Worm (Caenorhabditis elegans) whole organism, L2 larva: Measurements from ENCODE around the gene cec-3.

ENCODE experiments used
- C34F6.9 ChIP-seq: fragments of 150-350 bp; optimal IDR thresholded peaks from 2 replicates; lab custom pipeline; 2014; ENCODE audit warnings: missing biosample characterization, missing genetic modification characterization
- F13H6.1 ChIP-seq: sonication (generic microtip); optimal IDR thresholded peaks from 2 replicates; lab custom pipeline; 2016; ENCODE audit warnings: missing genetic modification characterization, missing compliant biosample characterization
- R02D3.7 ChIP-seq: fragments of 150-350 bp; optimal IDR thresholded peaks from 2 replicates; lab custom pipeline; 2014; ENCODE audit warnings: missing biosample characterization, missing genetic modification characterization
- Y55F3AM.14 ChIP-seq: fragments of 200-800 bp; sonication (Bioruptor generic); optimal IDR thresholded peaks from 2 replicates; lab custom pipeline; 2018; ENCODE audit warnings: mild to moderate bottlenecking, missing genetic modification characterization, missing compliant biosample characterization
- ZK546.5 ChIP-seq: sonication (generic microtip); optimal IDR thresholded peaks from 2 replicates; lab custom pipeline; 2017; ENCODE audit warnings: missing biosample characterization, missing genetic modification characterization
- alr-1 ChIP-seq: fragments of 150-350 bp; optimal IDR thresholded peaks from 2 replicates; lab custom pipeline; 2014; ENCODE audit warnings: missing biosample characterization, missing genetic modification characterization
- aly-2 ChIP-seq: fragments of 150-350 bp; optimal IDR thresholded peaks from 2 replicates; lab custom pipeline; 2014; ENCODE audit warnings: missing biosample characterization, missing genetic modification characterization
- ama-1 ChIP-seq: fragments of 150-350 bp; optimal IDR thresholded peaks from 2 replicates; lab custom pipeline; 2018; ENCODE audit warnings: inconsistent platforms
- blmp-1 ChIP-seq: sonication (generic microtip); optimal IDR thresholded peaks from 2 replicates; lab custom pipeline; 2017; ENCODE audit warnings: missing genetic modification characterization, mild to moderate bottlenecking, missing compliant biosample characterization, antibody characterized with exemption, moderate library complexity; ENCODE audit not compliant: insufficient read depth
- ceh-16 ChIP-seq: fragments of 150-350 bp; optimal IDR thresholded peaks from 2 replicates; lab custom pipeline; 2014; ENCODE audit warnings: missing biosample characterization, missing genetic modification characterization
- ceh-82 ChIP-seq: fragments of 150-350 bp; optimal IDR thresholded peaks from 2 replicates; lab custom pipeline; 2014; ENCODE audit warnings: missing biosample characterization, missing genetic modification characterization
- crh-2 ChIP-seq: sonication (generic microtip); optimal IDR thresholded peaks from 2 replicates; lab custom pipeline; 2017; ENCODE audit warnings: missing biosample characterization, missing genetic modification characterization
- dmd-4 ChIP-seq: sonication (generic microtip); optimal IDR thresholded peaks from 2 replicates; lab custom pipeline; 2017; ENCODE audit warnings: missing biosample characterization, missing genetic modification characterization
- egl-27 ChIP-seq: sonication (generic microtip); optimal IDR thresholded peaks from 3 replicates; lab custom pipeline; 2017; ENCODE audit warnings: missing biosample characterization, missing genetic modification reagents, missing genetic modification characterization
- elt-1 ChIP-seq: fragments of 150-350 bp; optimal IDR thresholded peaks from 2 replicates; lab custom pipeline; 2014; ENCODE audit warnings: missing biosample characterization, missing genetic modification characterization
- elt-3 ChIP-seq: sonication (generic microtip); optimal IDR thresholded peaks from 2 replicates; lab custom pipeline; 2017; ENCODE audit warnings: missing biosample characterization, missing genetic modification characterization
- fos-1 ChIP-seq: fragments of 150-350 bp; optimal IDR thresholded peaks from 2 replicates; lab custom pipeline; 2014; ENCODE audit warnings: missing biosample characterization, missing genetic modification characterization
- gmeb-1 ChIP-seq: fragments of 150-350 bp; optimal IDR thresholded peaks from 2 replicates; lab custom pipeline; 2014; ENCODE audit warnings: missing biosample characterization, missing genetic modification characterization
- lin-11 ChIP-seq: fragments of 150-350 bp; sonication (generic microtip); optimal IDR thresholded peaks from 2 replicates; lab custom pipeline; 2014; ENCODE audit warnings: missing biosample characterization, missing genetic modification characterization, inconsistent platforms, mixed read lengths
- lin-13 ChIP-seq: fragments of 150-350 bp; optimal IDR thresholded peaks from 2 replicates; lab custom pipeline; 2014; ENCODE audit warnings: missing biosample characterization, missing genetic modification reagents, missing genetic modification characterization
- lin-39 ChIP-seq: fragments of 150-350 bp; optimal IDR thresholded peaks from 2 replicates; lab custom pipeline; 2014; ENCODE audit warnings: missing biosample characterization, missing genetic modification reagents, missing genetic modification characterization
- lsy-2 ChIP-seq, 2 experiments: fragments of 150-350 bp in 1 of 2; sonication (generic microtip) in 1 of 2; optimal IDR thresholded peaks; 2 replicates each; lab custom pipeline; 2014 to 2017; ENCODE audit warnings: missing biosample characterization in 2 of 2, missing genetic modification characterization in 2 of 2
- mab-5 ChIP-seq: fragments of 150-350 bp; optimal IDR thresholded peaks from 2 replicates; lab custom pipeline; 2014; ENCODE audit warnings: missing biosample characterization, missing genetic modification characterization
- mbf-1 ChIP-seq: sonication (generic microtip); optimal IDR thresholded peaks from 2 replicates; lab custom pipeline; 2017; ENCODE audit warnings: missing biosample characterization, missing genetic modification characterization
- mdl-1 ChIP-seq, 2 experiments: fragments of 150-350 bp in 1 of 2; sonication (generic microtip) in 1 of 2; optimal IDR thresholded peaks; 2 replicates each; lab custom pipeline; 2017; ENCODE audit warnings: missing biosample characterization in 2 of 2, missing genetic modification characterization in 2 of 2
- nhr-10 ChIP-seq: sonication (generic microtip); optimal IDR thresholded peaks from 2 replicates; lab custom pipeline; 2017; ENCODE audit warnings: missing biosample characterization, missing genetic modification characterization
- nhr-11 ChIP-seq: fragments of 150-350 bp; optimal IDR thresholded peaks from 2 replicates; lab custom pipeline; 2014; ENCODE audit warnings: missing biosample characterization, missing genetic modification characterization
- nhr-12 ChIP-seq: fragments of 150-350 bp; optimal IDR thresholded peaks from 2 replicates; lab custom pipeline; 2014; ENCODE audit warnings: missing biosample characterization, missing genetic modification characterization
- nhr-129 ChIP-seq: fragments of 150-350 bp; optimal IDR thresholded peaks from 2 replicates; lab custom pipeline; 2014; ENCODE audit warnings: missing biosample characterization, missing genetic modification characterization
- nhr-21 ChIP-seq: fragments of 150-350 bp; optimal IDR thresholded peaks from 2 replicates; lab custom pipeline; 2014; ENCODE audit warnings: missing biosample characterization, missing genetic modification characterization
- nhr-23 ChIP-seq: fragments of 150-350 bp; optimal IDR thresholded peaks from 2 replicates; lab custom pipeline; 2014; ENCODE audit warnings: missing biosample characterization, missing genetic modification reagents, missing genetic modification characterization
- nhr-237 ChIP-seq: fragments of 150-350 bp; optimal IDR thresholded peaks from 2 replicates; lab custom pipeline; 2014; ENCODE audit warnings: missing biosample characterization, missing genetic modification characterization
- nhr-25 ChIP-seq: fragments of 150-350 bp; sonication (generic microtip); optimal IDR thresholded peaks from 3 replicates; lab custom pipeline; 2014; ENCODE audit warnings: missing biosample characterization, missing genetic modification characterization
- nhr-6 ChIP-seq: fragments of 150-350 bp; optimal IDR thresholded peaks from 2 replicates; lab custom pipeline; 2014; ENCODE audit warnings: missing biosample characterization, missing genetic modification characterization
- nhr-77 ChIP-seq: fragments of 150-350 bp; optimal IDR thresholded peaks from 2 replicates; lab custom pipeline; 2014; ENCODE audit warnings: missing biosample characterization, missing genetic modification characterization
- peb-1 ChIP-seq: fragments of 150-350 bp; optimal IDR thresholded peaks from 2 replicates; lab custom pipeline; 2014; ENCODE audit warnings: missing biosample characterization, missing genetic modification characterization
- sem-4 ChIP-seq: fragments of 150-350 bp; optimal IDR thresholded peaks from 2 replicates; lab custom pipeline; 2014; ENCODE audit warnings: missing biosample characterization, missing genetic modification reagents, missing genetic modification characterization
- skn-1 ChIP-seq: sonication (generic microtip); optimal IDR thresholded peaks from 2 replicates; lab custom pipeline; 2017; ENCODE audit warnings: missing biosample characterization, missing genetic modification characterization
- sma-3 ChIP-seq: sonication (generic microtip); optimal IDR thresholded peaks from 2 replicates; lab custom pipeline; 2016; ENCODE audit warnings: missing genetic modification reagents, missing genetic modification characterization, missing compliant biosample characterization
- sma-9 ChIP-seq, 2 experiments: fragments of 150-350 bp in 1 of 2; sonication (generic microtip) in 1 of 2; optimal IDR thresholded peaks; 2 replicates each; lab custom pipeline; 2014 to 2016; ENCODE audit warnings: missing genetic modification characterization in 2 of 2, mild to moderate bottlenecking in 1 of 2, missing biosample characterization in 1 of 2, missing compliant biosample characterization in 1 of 2, missing genetic modification reagents in 1 of 2, moderate library complexity in 1 of 2
- snpc-4 ChIP-seq: fragments of 150-350 bp; optimal IDR thresholded peaks from 2 replicates; lab custom pipeline; 2014; ENCODE audit warnings: missing biosample characterization, missing genetic modification characterization
- unc-39 ChIP-seq: fragments of 150-350 bp; optimal IDR thresholded peaks from 2 replicates; lab custom pipeline; 2014; ENCODE audit warnings: missing biosample characterization, missing genetic modification characterization
- unc-55 ChIP-seq: fragments of 150-350 bp; sonication (generic microtip); optimal IDR thresholded peaks from 3 replicates; lab custom pipeline; 2014; ENCODE audit warnings: missing biosample characterization, missing genetic modification reagents, missing genetic modification characterization
- unc-62 ChIP-seq: fragments of 150-350 bp; optimal IDR thresholded peaks from 2 replicates; lab custom pipeline; 2014; ENCODE audit warnings: missing biosample characterization, missing genetic modification reagents, missing genetic modification characterization
- zag-1 ChIP-seq: fragments of 150-350 bp; optimal IDR thresholded peaks from 2 replicates; lab custom pipeline; 2014; ENCODE audit warnings: missing biosample characterization, missing genetic modification characterization
- ztf-1 ChIP-seq: fragments of 200-800 bp; sonication (Bioruptor generic); conservative IDR thresholded peaks from 2 replicates; pipeline ENCODE4 v1.3.6; 2022; ENCODE audit warnings: missing genetic modification characterization, missing compliant biosample characterization
- ztf-11 ChIP-seq: sonication (generic microtip); optimal IDR thresholded peaks from 2 replicates; lab custom pipeline; 2017; ENCODE audit warnings: missing biosample characterization, missing genetic modification characterization
- ztf-4 ChIP-seq: fragments of 150-350 bp; optimal IDR thresholded peaks from 2 replicates; lab custom pipeline; 2014; ENCODE audit warnings: missing biosample characterization, missing genetic modification characterization

cec-3 gene

ce11 chrII:7891869-7892615 is 34.6 kb upstream of the cec-3 start (continued):
- no peak for TF ChIP-seq nhr-23 (tag; lab: Kevin White, UChicago)
- TF ChIP-seq Y55F3AM.14 (GFP tag; lab: Kevin White, UChicago), result peak; percentile 40
- peak; percentile 80 for TF ChIP-seq fos-1
- TF ChIP-seq nhr-77 (tag; lab: Kevin White, UChicago), result no peak
- TF ChIP-seq nhr-129 (tag; lab: Kevin White, UChicago), result peak; percentile 59
- peak; percentile 67 for TF ChIP-seq crh-2 (tag; lab: Kevin White, UChicago)
- TF ChIP-seq lin-13 (GFP tag; lab: Kevin White, UChicago), result peak; percentile 32
- TF ChIP-seq, all 48 proteins: peak for 19

- TF ChIP-seq nhr-237 (tag; lab: Kevin White, UChicago) (no peak), sma-9 (GFP tag; optimal IDR thresholded peaks at IDR 0.05; lab: Kevin White, UChicago) (peak; percentile 64), sma-9 (tag; optimal IDR thresholded peaks at IDR 0.05; lab: Kevin White, UChicago) (no peak), fos-1 (peak; percentile 27), gmeb-1 (tag; lab: Kevin White, UChicago) (peak; percentile 1), alr-1 (no peak), lsy-2 (tag; optimal IDR thresholded peaks at IDR 0.05; lab: Kevin White, UChicago) (no peak)
Measured at ce11 chrII:7889321-7889720, 31.9 kb upstream of the cec-3 start.

- TF ChIP-seq lin-39 (tag; lab: Kevin White, UChicago) (no peak), sem-4 (tag; lab: Kevin White, UChicago) (no peak), crh-2 (tag; lab: Kevin White, UChicago) (peak; percentile 16), lin-11 (tag; lab: Kevin White, UChicago) (no peak), lin-13 (GFP tag; lab: Kevin White, UChicago) (no peak), unc-55 (no peak), elt-1 (tag; lab: Kevin White, UChicago) (no peak), nhr-21 (no peak), nhr-25 (tag; lab: Kevin White, UChicago) (no peak), mdl-1 (tag; optimal IDR thresholded peaks at IDR 0.05; lab: Kevin White, UChicago) (no peak), elt-3 (no peak), nhr-11 (tag; lab: Kevin White, UChicago) (no peak), sma-9 (GFP tag; optimal IDR thresholded peaks at IDR 0.05; lab: Kevin White, UChicago) (peak; percentile 19), sma-9 (tag; optimal IDR thresholded peaks at IDR 0.05; lab: Kevin White, UChicago) (no peak), nhr-237 (tag; lab: Kevin White, UChicago) (no peak), peb-1 (no peak), ama-1 (lab: Kevin White, UChicago) (no peak), nhr-23 (tag; lab: Kevin White, UChicago) (no peak), nhr-77 (tag; lab: Kevin White, UChicago) (no peak), C34F6.9 (tag; lab: Kevin White, UChicago) (peak; percentile 18), ztf-4 (tag; lab: Kevin White, UChicago) (no peak), ceh-16 (tag; lab: Kevin White, UChicago) (no peak), snpc-4 (tag; lab: Kevin White, UChicago) (no peak), nhr-129 (tag; lab: Kevin White, UChicago) (peak; percentile 57), F13H6.1 (peak; percentile 40), sma-3 (no peak), fos-1 (no peak), aly-2 (tag; lab: Kevin White, UChicago) (no peak), alr-1 (no peak), unc-62 (GFP tag; lab: Kevin White, UChicago) (no peak), mab-5 (tag; lab: Kevin White, UChicago) (no peak), dmd-4 (tag; lab: Kevin White, UChicago) (no peak), nhr-12 (tag; lab: Kevin White, UChicago) (no peak), egl-27 (tag; lab: Kevin White, UChicago) (no peak), unc-39 (tag; lab: Kevin White, UChicago) (no peak), ztf-11 (no peak), R02D3.7 (tag; lab: Kevin White, UChicago) (no peak), blmp-1 (tag; lab: Kevin White, UChicago) (no peak), gmeb-1 (tag; lab: Kevin White, UChicago) (no peak), skn-1 (peak; percentile 16), nhr-6 (tag; lab: Kevin White, UChicago) (no peak), zag-1 (tag; lab: Kevin White, UChicago) (no peak), ZK546.5 (no peak), ztf-1 (no peak), Y55F3AM.14 (GFP tag; lab: Kevin White, UChicago) (no peak), mbf-1 (no peak), ceh-82 (tag; lab: Kevin White, UChicago) (no peak), nhr-10 (tag; lab: Kevin White, UChicago) (no peak)
Measured at ce11 chrII:7888759-7889158, 31.4 kb upstream of the cec-3 start.
